Fruit fly (Drosophila melanogaster): ENCODE measurements around the gene Tmtc1.

The Tmtc1 gene

dm6 chr2L:2677553-2677952 lies at the start of gene Tmtc1:
TSS of gene Tmtc1 (plus strand) at chr2L:2677734.
- TF ChIP-seq Myc (optimal IDR thresholded peaks at IDR 0.05) = no peak
- no peak for TF ChIP-seq ttk (optimal IDR thresholded peaks at IDR 0.05)
- no peak for TF ChIP-seq insv (optimal IDR thresholded peaks at IDR 0.05)
- TF ChIP-seq h (optimal IDR thresholded peaks at IDR 0.05) = no peak
- TF ChIP-seq psq (optimal IDR thresholded peaks at IDR 0.05) = no peak
- TF ChIP-seq Sin3A (optimal IDR thresholded peaks at IDR 0.05) = no peak

- TF ChIP-seq Myc (optimal IDR thresholded peaks at IDR 0.05) (no peak), insv (optimal IDR thresholded peaks at IDR 0.05) (no peak), Sin3A (optimal IDR thresholded peaks at IDR 0.05) (no peak), psq (optimal IDR thresholded peaks at IDR 0.05) (no peak), h (optimal IDR thresholded peaks at IDR 0.05) (no peak)
Observed at dm6 chr2L:2628760-2629159, 48.8 kb upstream of the Tmtc1 start.

dm6 chr2L:2636326-2637001 lies 41.1 kb upstream of the Tmtc1 start:
- no peak for TF ChIP-seq h (optimal IDR thresholded peaks at IDR 0.05)
- TF ChIP-seq psq (optimal IDR thresholded peaks at IDR 0.05) = no peak
- no peak for TF ChIP-seq Sin3A (optimal IDR thresholded peaks at IDR 0.05)
- no peak for TF ChIP-seq insv (optimal IDR thresholded peaks at IDR 0.05)
- TF ChIP-seq ttk (optimal IDR thresholded peaks at IDR 0.05) = no peak
- no peak for TF ChIP-seq Myc (optimal IDR thresholded peaks at IDR 0.05)

- TF ChIP-seq Myc (optimal IDR thresholded peaks at IDR 0.05) = no peak
- no peak for TF ChIP-seq ttk (optimal IDR thresholded peaks at IDR 0.05)
- no peak for TF ChIP-seq insv (optimal IDR thresholded peaks at IDR 0.05)
- TF ChIP-seq h (optimal IDR thresholded peaks at IDR 0.05) = no peak
- no peak for TF ChIP-seq psq (optimal IDR thresholded peaks at IDR 0.05)
- no peak for TF ChIP-seq Sin3A (optimal IDR thresholded peaks at IDR 0.05)
Observed at dm6 chr2L:2637002-2637377, 40.5 kb upstream of the Tmtc1 start.

- no peak for TF ChIP-seq h (optimal IDR thresholded peaks at IDR 0.05)
Observed at dm6 chr2L:2647620-2648019, 29.9 kb upstream of the Tmtc1 start, which contains the start of the genes CG9962 and CG43851. TSS of gene CG9962 (minus strand) at chr2L:2647720. TSS of gene CG43851 (plus strand) at chr2L:2647886.

- no peak for TF ChIP-seq insv (optimal IDR thresholded peaks at IDR 0.05)
- TF ChIP-seq Myc (optimal IDR thresholded peaks at IDR 0.05) = no peak
- no peak for TF ChIP-seq ttk (optimal IDR thresholded peaks at IDR 0.05)
- TF ChIP-seq psq (optimal IDR thresholded peaks at IDR 0.05) = no peak
Observed at dm6 chr2L:2652314-2652713, 25.2 kb upstream of the Tmtc1 start, which contains the start of gene CG33125. TSS of gene CG33125 (minus strand) at chr2L:2652414.

- TF ChIP-seq h (optimal IDR thresholded peaks at IDR 0.05) (no peak), Sin3A (optimal IDR thresholded peaks at IDR 0.05) (no peak), insv (optimal IDR thresholded peaks at IDR 0.05) (no peak), psq (optimal IDR thresholded peaks at IDR 0.05) (no peak), ttk (optimal IDR thresholded peaks at IDR 0.05) (no peak), Myc (optimal IDR thresholded peaks at IDR 0.05) (no peak)
Observed at dm6 chr2L:2652746-2653145, 24.8 kb upstream of the Tmtc1 start, which contains the start of gene Prosbeta4R1. TSS of gene Prosbeta4R1 (plus strand) at chr2L:2653046.

- TF ChIP-seq psq (optimal IDR thresholded peaks at IDR 0.05) = no peak
- no peak for TF ChIP-seq insv (optimal IDR thresholded peaks at IDR 0.05)
- TF ChIP-seq h (optimal IDR thresholded peaks at IDR 0.05) = no peak
- TF ChIP-seq Sin3A (optimal IDR thresholded peaks at IDR 0.05) = no peak
- no peak for TF ChIP-seq Myc (optimal IDR thresholded peaks at IDR 0.05)
- TF ChIP-seq ttk (optimal IDR thresholded peaks at IDR 0.05) = no peak
Observed at dm6 chr2L:2653749-2654148, 23.8 kb upstream of the Tmtc1 start, which contains the start of gene Or23a. TSS of gene Or23a (plus strand) at chr2L:2654049.

- TF ChIP-seq Myc (optimal IDR thresholded peaks at IDR 0.05) (no peak), h (optimal IDR thresholded peaks at IDR 0.05) (no peak), psq (optimal IDR thresholded peaks at IDR 0.05) (no peak), insv (optimal IDR thresholded peaks at IDR 0.05) (no peak), Sin3A (optimal IDR thresholded peaks at IDR 0.05) (no peak), ttk (optimal IDR thresholded peaks at IDR 0.05) (no peak)
Observed at dm6 chr2L:2655094-2655493, 22.4 kb upstream of the Tmtc1 start, which contains the start of gene Prosbeta4R2. TSS of gene Prosbeta4R2 (plus strand) at chr2L:2655394.

- TF ChIP-seq ttk (optimal IDR thresholded peaks at IDR 0.05) (no peak), psq (optimal IDR thresholded peaks at IDR 0.05) (no peak), Sin3A (optimal IDR thresholded peaks at IDR 0.05) (no peak), Myc (optimal IDR thresholded peaks at IDR 0.05) (no peak), insv (optimal IDR thresholded peaks at IDR 0.05) (no peak), h (optimal IDR thresholded peaks at IDR 0.05) (no peak)
Observed at dm6 chr2L:2664762-2665161, 12.8 kb upstream of the Tmtc1 start, which contains the start of gene Trf4. TSS of gene Trf4 (plus strand) at chr2L:2665062.

- no peak for TF ChIP-seq h (optimal IDR thresholded peaks at IDR 0.05)
- TF ChIP-seq Myc (optimal IDR thresholded peaks at IDR 0.05) = no peak
- TF ChIP-seq ttk (optimal IDR thresholded peaks at IDR 0.05) = no peak
- TF ChIP-seq psq (optimal IDR thresholded peaks at IDR 0.05) = no peak
- no peak for TF ChIP-seq insv (optimal IDR thresholded peaks at IDR 0.05)
- TF ChIP-seq Sin3A (optimal IDR thresholded peaks at IDR 0.05) = no peak
Observed at dm6 chr2L:2669523-2669922, 8.0 kb upstream of the Tmtc1 start, which contains the start of gene Gr23a. TSS of gene Gr23a (plus strand) at chr2L:2669823.

dm6 chr2L:2696337-2696736 lies 18.8 kb downstream of the Tmtc1 start, which contains the start of gene Trf5:
TSS of gene Trf5 (minus strand) at chr2L:2696437.
- no peak for TF ChIP-seq Myc (optimal IDR thresholded peaks at IDR 0.05)
- TF ChIP-seq insv (optimal IDR thresholded peaks at IDR 0.05) = no peak
- TF ChIP-seq h (optimal IDR thresholded peaks at IDR 0.05) = no peak
- no peak for TF ChIP-seq Sin3A (optimal IDR thresholded peaks at IDR 0.05)

- TF ChIP-seq psq (optimal IDR thresholded peaks at IDR 0.05) (no peak), ttk (optimal IDR thresholded peaks at IDR 0.05) (no peak), h (optimal IDR thresholded peaks at IDR 0.05) (no peak), Sin3A (optimal IDR thresholded peaks at IDR 0.05) (no peak), Myc (optimal IDR thresholded peaks at IDR 0.05) (no peak), insv (optimal IDR thresholded peaks at IDR 0.05) (no peak)
Observed at dm6 chr2L:2720368-2720767, 42.8 kb downstream of the Tmtc1 start.
